Worm (Caenorhabditis elegans) whole organism, young adult: ENCODE data around the gene F56D2.3.

Experiments
- D2030.7 ChIP-seq: fragments of 200-800 bp; sonication (Bioruptor generic); IDR thresholded peaks from 2 replicates; pipeline ENCODE4 v1.3.6; 2022; ENCODE audit warnings: missing genetic modification reagents, missing genetic modification characterization, missing compliant biosample characterization
- F10E7.11 ChIP-seq: sonication (generic microtip); optimal IDR thresholded peaks from 2 replicates; lab custom pipeline; 2017; ENCODE audit warnings: mild to moderate bottlenecking, missing genetic modification characterization, moderate library complexity, missing compliant biosample characterization
- ccch-3 ChIP-seq: fragments of 200-800 bp; sonication (Bioruptor generic); optimal IDR thresholded peaks from 2 replicates; lab custom pipeline; 2018; ENCODE audit warnings: mild to moderate bottlenecking, missing genetic modification characterization, missing compliant biosample characterization
- ceh-91 ChIP-seq: fragments of 200-800 bp; sonication (Bioruptor generic); IDR thresholded peaks from 2 replicates; pipeline ENCODE4 v1.3.6; 2022; ENCODE audit warnings: missing genetic modification reagents, missing genetic modification characterization, missing compliant biosample characterization
- dpl-1 ChIP-seq: fragments of 150-350 bp; optimal IDR thresholded peaks from 2 replicates; lab custom pipeline; 2014; ENCODE audit warnings: missing biosample characterization, missing genetic modification reagents, missing genetic modification characterization
- him-1 ChIP-seq: sonication (generic microtip); optimal IDR thresholded peaks from 2 replicates; lab custom pipeline; 2016; ENCODE audit warnings: missing genotype, missing genetic modification reagents, missing genetic modification characterization, missing compliant biosample characterization
- nfya-1 ChIP-seq: sonication (generic microtip); optimal IDR thresholded peaks from 2 replicates; lab custom pipeline; 2017; ENCODE audit warnings: antibody characterized with exemption, missing compliant biosample characterization, missing genetic modification characterization, borderline replicate concordance; ENCODE audit not compliant: insufficient read depth
- nhr-27 ChIP-seq: fragments of 200-800 bp; sonication (Bioruptor generic); optimal IDR thresholded peaks from 2 replicates; lab custom pipeline; 2018; ENCODE audit warnings: mild to moderate bottlenecking, missing genetic modification characterization, moderate library complexity, missing compliant biosample characterization
- pha-4 ChIP-seq: fragments of 150-350 bp; sonication (generic microtip); optimal IDR thresholded peaks from 2 replicates; lab custom pipeline; 2014; ENCODE audit warnings: missing biosample characterization, missing genetic modification reagents, missing genetic modification characterization
- tbx-9 ChIP-seq: sonication (generic microtip); optimal IDR thresholded peaks from 2 replicates; lab custom pipeline; 2016; ENCODE audit warnings: borderline replicate concordance, missing genetic modification characterization, inconsistent platforms, missing compliant biosample characterization
- tlf-1 ChIP-seq: fragments of 200-800 bp; sonication (Bioruptor generic); optimal IDR thresholded peaks from 2 replicates; lab custom pipeline; 2018; ENCODE audit warnings: mild to moderate bottlenecking, missing genetic modification characterization, missing compliant biosample characterization
- unc-130 ChIP-seq: sonication (generic microtip); optimal IDR thresholded peaks from 2 replicates; lab custom pipeline; 2016; ENCODE audit warnings: missing genetic modification reagents, missing genetic modification characterization, missing compliant biosample characterization
- unc-62 ChIP-seq: fragments of 150-350 bp; optimal IDR thresholded peaks from 2 replicates; lab custom pipeline; 2014; ENCODE audit warnings: missing biosample characterization, missing genetic modification reagents, missing genetic modification characterization
- ztf-28 ChIP-seq: fragments of 200-800 bp; sonication (Bioruptor generic); IDR thresholded peaks from 2 replicates; pipeline ENCODE4 v1.3.6; 2022; ENCODE audit warnings: missing genetic modification reagents, missing genetic modification characterization, missing compliant biosample characterization

ce11 chrIII:5543727-5544345 lies 40.9 kb upstream of the F56D2.3 start, which contains the start of gene D1044.1:
- TF ChIP-seq him-1 (tag; lab: Kevin White, UChicago): no peak
- TF ChIP-seq ccch-3 (GFP tag; lab: Kevin White, UChicago): no peak
- TF ChIP-seq unc-130 (GFP tag; lab: Kevin White, UChicago): no peak
- TF ChIP-seq pha-4 (tag; lab: Kevin White, UChicago): no peak
- no peak for TF ChIP-seq unc-62 (GFP tag; lab: Kevin White, UChicago)
- TF ChIP-seq F10E7.11: no peak
- no peak for TF ChIP-seq nfya-1
- no peak for TF ChIP-seq dpl-1 (GFP tag; lab: Kevin White, UChicago)
- no peak for TF ChIP-seq nhr-27 (tag; lab: Kevin White, UChicago)
- no peak for TF ChIP-seq tlf-1 (GFP tag; lab: Kevin White, UChicago)
- TF ChIP-seq D2030.7 (GFP tag; lab: Robert Waterston, UW): no peak
- TF ChIP-seq ztf-28 (GFP tag; lab: Robert Waterston, UW): no peak
- no peak for TF ChIP-seq tbx-9
- no peak for TF ChIP-seq ceh-91 (GFP tag; lab: Robert Waterston, UW)
